Fruit fly (Drosophila melanogaster): ENCODE measurements around the gene Gyc89Db.

Gene Gyc89Db

dm6 chr3R:16526697-16527370 lies 49.9 kb downstream of the Gyc89Db start (continued):
- TF ChIP-seq CG9727 (GFP tag; optimal IDR thresholded peaks at IDR 0.05) (peak; percentile 41), CG9817 (tag; optimal IDR thresholded peaks at IDR 0.05) (no peak), amos (GFP tag; IDR thresholded peaks at IDR 0.05; ENCODE audit: partially characterized antibody) (no peak), CG2202 (tag; optimal IDR thresholded peaks at IDR 0.05) (no peak), CG1832 (GFP tag; optimal IDR thresholded peaks at IDR 0.05) (no peak), CG18011 (GFP tag; optimal IDR thresholded peaks at IDR 0.05) (no peak), Chrac-16 (GFP tag; optimal IDR thresholded peaks at IDR 0.05) (no peak), HLH4C (GFP tag; IDR thresholded peaks at IDR 0.05; ENCODE audit: partially characterized antibody) (no peak), CG17328 (GFP tag; IDR thresholded peaks at IDR 0.05) (no peak), gfzf (GFP tag; optimal IDR thresholded peaks at IDR 0.05) (no peak), unc-4 (GFP tag; IDR thresholded peaks at IDR 0.05; ENCODE audit: partially characterized antibody) (no peak), CG17359 (tag; optimal IDR thresholded peaks at IDR 0.05) (no peak), Med (GFP tag) (peak; percentile 18), CG17186 (GFP tag; optimal IDR thresholded peaks at IDR 0.05) (no peak), CG9609 (GFP tag; optimal IDR thresholded peaks at IDR 0.05) (no peak), pros (GFP tag; optimal IDR thresholded peaks at IDR 0.05) (peak; percentile 48), nom (GFP tag; optimal IDR thresholded peaks at IDR 0.05) (peak; percentile 56), CG9215 (GFP tag; IDR thresholded peaks at IDR 0.05) (no peak), Stat92E (GFP tag; optimal IDR thresholded peaks at IDR 0.05) (no peak), chif (GFP tag; optimal IDR thresholded peaks at IDR 0.05) (no peak), vvl (GFP tag; IDR thresholded peaks at IDR 0.05) (no peak), yki (optimal IDR thresholded peaks at IDR 0.05) (no peak), shn (GFP tag; optimal IDR thresholded peaks at IDR 0.05) (no peak), Bgb (GFP tag; IDR thresholded peaks at IDR 0.05; ENCODE audit: partially characterized antibody) (no peak), CG31365 (tag; optimal IDR thresholded peaks at IDR 0.05) (no peak), zf30C (GFP tag; optimal IDR thresholded peaks at IDR 0.05) (peak; percentile 44), stc (GFP tag; IDR thresholded peaks at IDR 0.05) (no peak), CG2199 (GFP tag; IDR thresholded peaks at IDR 0.05) (no peak), Hr51 (GFP tag; optimal IDR thresholded peaks at IDR 0.05) (no peak), her (GFP tag; optimal IDR thresholded peaks at IDR 0.05) (no peak), CG10959 (GFP tag; IDR thresholded peaks at IDR 0.05) (no peak), kni (GFP tag; optimal IDR thresholded peaks at IDR 0.05) (no peak), CG1602 (GFP tag; optimal IDR thresholded peaks at IDR 0.05) (no peak), Aef1 (GFP tag; IDR thresholded peaks at IDR 0.05) (no peak), dpn (GFP tag; optimal IDR thresholded peaks at IDR 0.05) (no peak), Lim3 (GFP tag; IDR thresholded peaks at IDR 0.05) (no peak), Dbx (GFP tag; IDR thresholded peaks at IDR 0.05) (no peak), H2.0 (GFP tag; IDR thresholded peaks at IDR 0.05) (no peak), trem (tag; optimal IDR thresholded peaks at IDR 0.05) (no peak), bsh (GFP tag; optimal IDR thresholded peaks at IDR 0.05) (peak in 1 of 2 experiments; percentile 66)

DNA sequence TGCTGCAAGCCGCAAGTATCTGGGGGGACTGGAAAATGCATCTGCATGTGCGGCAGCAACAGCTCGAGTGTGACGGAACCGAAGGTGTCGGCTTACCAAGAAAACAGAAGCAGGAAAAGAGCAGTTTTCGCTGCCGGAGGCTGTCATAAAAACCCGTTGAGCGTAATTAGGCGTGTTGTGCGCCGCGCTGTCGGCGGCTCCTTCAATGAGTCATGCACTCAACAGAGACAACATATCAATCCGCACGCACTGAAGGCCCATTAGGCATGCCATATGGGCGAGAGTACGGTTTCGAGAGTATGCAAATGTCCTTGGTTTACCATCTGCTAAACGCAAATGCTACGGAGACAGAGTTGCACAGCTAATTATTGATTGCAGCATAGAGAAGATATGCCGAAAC lies 51.5 kb downstream of the Gyc89Db start:
- peak; percentile 96 for TF ChIP-seq zen (tag; optimal IDR thresholded peaks at IDR 0.05)
- TF ChIP-seq CG8281 (tag; optimal IDR thresholded peaks at IDR 0.05) = no peak
- TF ChIP-seq D (optimal IDR thresholded peaks at IDR 0.05) = peak; percentile 40
- TF ChIP-seq D (GFP tag; optimal IDR thresholded peaks at IDR 0.05) = no peak
- no peak for TF ChIP-seq toy (GFP tag; IDR thresholded peaks at IDR 0.05)
- no peak for TF ChIP-seq Spps (tag; optimal IDR thresholded peaks at IDR 0.05)
- TF ChIP-seq danr (GFP tag; IDR thresholded peaks at IDR 0.05) = no peak
- no peak for TF ChIP-seq Sry-β (GFP tag; optimal IDR thresholded peaks at IDR 0.05)
- TF ChIP-seq Myb (GFP tag; optimal IDR thresholded peaks at IDR 0.05) = no peak
- no peak for TF ChIP-seq prd (optimal IDR thresholded peaks at IDR 0.05)
- peak; percentile 19; the same call in 1 of the 3 replicates for TF ChIP-seq prd (GFP tag; IDR thresholded peaks at IDR 0.05)
- peak; percentile 22; the same call in 1 of the 2 replicates for TF ChIP-seq sisA (GFP tag; IDR thresholded peaks at IDR 0.05)
- TF ChIP-seq CG6683 (GFP tag; optimal IDR thresholded peaks at IDR 0.05) = no peak

Measured in whole organism, embryonic.